Worm (Caenorhabditis elegans): ENCODE results near the gene pqn-65.

Gene pqn-65

ce11 chrX:4619582-4619981 is at the start of gene pqn-65:
TSS of gene pqn-65 (minus strand) at chrX:4619635.
- no peak for TF ChIP-seq T22C8.4 (GFP tag; IDR thresholded peaks at IDR 0.05)
- no peak for TF ChIP-seq ref-1 (GFP tag; conservative IDR thresholded peaks at IDR 0.05)
- no peak for TF ChIP-seq flt-1 (GFP tag; IDR thresholded peaks at IDR 0.05)
- no peak for TF ChIP-seq ztf-23 (GFP tag; IDR thresholded peaks at IDR 0.05)
- TF ChIP-seq ztf-29 (GFP tag; IDR thresholded peaks at IDR 0.05), result no peak
- no peak for TF ChIP-seq klf-2 (GFP tag; conservative IDR thresholded peaks at IDR 0.05)
- no peak for TF ChIP-seq cog-1 (tag; optimal IDR thresholded peaks at IDR 0.05)

- TF ChIP-seq tab-1 (GFP tag; IDR thresholded peaks at IDR 0.05), result no peak
- no peak for TF ChIP-seq flt-1 (GFP tag; IDR thresholded peaks at IDR 0.05)
- no peak for TF ChIP-seq ztf-23 (GFP tag; IDR thresholded peaks at IDR 0.05)
- TF ChIP-seq klf-2 (GFP tag; conservative IDR thresholded peaks at IDR 0.05), result no peak
- no peak for TF ChIP-seq ref-1 (GFP tag; conservative IDR thresholded peaks at IDR 0.05)
- no peak for TF ChIP-seq ztf-29 (GFP tag; IDR thresholded peaks at IDR 0.05)
- no peak for TF ChIP-seq cog-1 (tag; optimal IDR thresholded peaks at IDR 0.05)
- no peak for TF ChIP-seq med-1 (GFP tag; optimal IDR thresholded peaks at IDR 0.05; ENCODE audit: insufficient read depth)
- TF ChIP-seq T22C8.4 (GFP tag; IDR thresholded peaks at IDR 0.05), result no peak
Measured at ce11 chrX:4667788-4668187, 48.4 kb upstream of the pqn-65 start, which contains the start of gene mfsd-12. TSS of gene mfsd-12 (plus strand) at chrX:4668088.

ce11 chrX:4664649-4665048 is 45.2 kb upstream of the pqn-65 start:
- TF ChIP-seq cog-1 (tag; optimal IDR thresholded peaks at IDR 0.05) (no peak), tab-1 (GFP tag; IDR thresholded peaks at IDR 0.05) (no peak), T22C8.4 (GFP tag; IDR thresholded peaks at IDR 0.05) (no peak), med-1 (GFP tag; optimal IDR thresholded peaks at IDR 0.05; ENCODE audit: insufficient read depth) (no peak), klf-2 (GFP tag; conservative IDR thresholded peaks at IDR 0.05) (no peak), ztf-23 (GFP tag; IDR thresholded peaks at IDR 0.05) (no peak), ztf-29 (GFP tag; IDR thresholded peaks at IDR 0.05) (no peak), flt-1 (GFP tag; IDR thresholded peaks at IDR 0.05) (no peak)

- TF ChIP-seq tab-1 (GFP tag; IDR thresholded peaks at IDR 0.05) (no peak), ztf-29 (GFP tag; IDR thresholded peaks at IDR 0.05) (no peak), flt-1 (GFP tag; IDR thresholded peaks at IDR 0.05) (no peak), klf-2 (GFP tag; conservative IDR thresholded peaks at IDR 0.05) (no peak), med-1 (GFP tag; optimal IDR thresholded peaks at IDR 0.05; ENCODE audit: insufficient read depth) (no peak), ztf-23 (GFP tag; IDR thresholded peaks at IDR 0.05) (no peak), cog-1 (tag; optimal IDR thresholded peaks at IDR 0.05) (no peak), T22C8.4 (GFP tag; IDR thresholded peaks at IDR 0.05) (no peak), ref-1 (GFP tag; conservative IDR thresholded peaks at IDR 0.05) (no peak)
Measured at ce11 chrX:4662964-4663684, 43.7 kb upstream of the pqn-65 start.

ce11 chrX:4662293-4662825 is 42.9 kb upstream of the pqn-65 start:
- TF ChIP-seq ref-1 (GFP tag; conservative IDR thresholded peaks at IDR 0.05) (no peak), ztf-23 (GFP tag; IDR thresholded peaks at IDR 0.05) (no peak), T22C8.4 (GFP tag; IDR thresholded peaks at IDR 0.05) (no peak), flt-1 (GFP tag; IDR thresholded peaks at IDR 0.05) (no peak)

ce11 chrX:4660268-4660880 is 40.9 kb upstream of the pqn-65 start, which contains the start of gene nhr-45:
TSS of gene nhr-45 (minus strand) at chrX:4660318.
- no peak for TF ChIP-seq ztf-23 (GFP tag; IDR thresholded peaks at IDR 0.05)
- no peak for TF ChIP-seq ref-1 (GFP tag; conservative IDR thresholded peaks at IDR 0.05)
- TF ChIP-seq cog-1 (tag; optimal IDR thresholded peaks at IDR 0.05), result no peak
- no peak for TF ChIP-seq flt-1 (GFP tag; IDR thresholded peaks at IDR 0.05)

ce11 chrX:4658706-4659105 is 39.3 kb upstream of the pqn-65 start:
- TF ChIP-seq ztf-23 (GFP tag; IDR thresholded peaks at IDR 0.05), result no peak
- no peak for TF ChIP-seq tab-1 (GFP tag; IDR thresholded peaks at IDR 0.05)
- TF ChIP-seq ztf-29 (GFP tag; IDR thresholded peaks at IDR 0.05), result no peak
- TF ChIP-seq klf-2 (GFP tag; conservative IDR thresholded peaks at IDR 0.05), result no peak
- no peak for TF ChIP-seq ref-1 (GFP tag; conservative IDR thresholded peaks at IDR 0.05)
- TF ChIP-seq flt-1 (GFP tag; IDR thresholded peaks at IDR 0.05), result no peak
- no peak for TF ChIP-seq med-1 (GFP tag; optimal IDR thresholded peaks at IDR 0.05; ENCODE audit: insufficient read depth)
- no peak for TF ChIP-seq T22C8.4 (GFP tag; IDR thresholded peaks at IDR 0.05)
- TF ChIP-seq cog-1 (tag; optimal IDR thresholded peaks at IDR 0.05), result no peak

- TF ChIP-seq flt-1 (GFP tag; IDR thresholded peaks at IDR 0.05) (no peak), klf-2 (GFP tag; conservative IDR thresholded peaks at IDR 0.05) (no peak), ztf-23 (GFP tag; IDR thresholded peaks at IDR 0.05) (no peak), ref-1 (GFP tag; conservative IDR thresholded peaks at IDR 0.05) (no peak), cog-1 (tag; optimal IDR thresholded peaks at IDR 0.05) (no peak), ztf-29 (GFP tag; IDR thresholded peaks at IDR 0.05) (no peak), med-1 (GFP tag; optimal IDR thresholded peaks at IDR 0.05; ENCODE audit: insufficient read depth) (no peak), tab-1 (GFP tag; IDR thresholded peaks at IDR 0.05) (no peak), T22C8.4 (GFP tag; IDR thresholded peaks at IDR 0.05) (no peak)
Measured at ce11 chrX:4658303-4658702, 38.9 kb upstream of the pqn-65 start.

ce11 chrX:4657577-4657976 is 38.1 kb upstream of the pqn-65 start:
- no peak for TF ChIP-seq ztf-29 (GFP tag; IDR thresholded peaks at IDR 0.05)
- no peak for TF ChIP-seq flt-1 (GFP tag; IDR thresholded peaks at IDR 0.05)
- TF ChIP-seq T22C8.4 (GFP tag; IDR thresholded peaks at IDR 0.05), result no peak
- no peak for TF ChIP-seq med-1 (GFP tag; optimal IDR thresholded peaks at IDR 0.05; ENCODE audit: insufficient read depth)
- no peak for TF ChIP-seq cog-1 (tag; optimal IDR thresholded peaks at IDR 0.05)
- TF ChIP-seq tab-1 (GFP tag; IDR thresholded peaks at IDR 0.05), result no peak
- TF ChIP-seq ztf-23 (GFP tag; IDR thresholded peaks at IDR 0.05), result no peak
- no peak for TF ChIP-seq ref-1 (GFP tag; conservative IDR thresholded peaks at IDR 0.05)
- TF ChIP-seq klf-2 (GFP tag; conservative IDR thresholded peaks at IDR 0.05), result no peak

All from whole organism, midembryonic.